Worm (Caenorhabditis elegans): ENCODE results near the gene Y9C9A.16.

ce11 chrIV:4941681-4942080 lies 34.2 kb downstream of the Y9C9A.16 start, which contains the start of gene Y9C9A.5:
- TF ChIP-seq ref-1 (GFP tag; conservative IDR thresholded peaks at IDR 0.05) (no peak), tab-1 (GFP tag; IDR thresholded peaks at IDR 0.05) (no peak), med-1 (GFP tag; optimal IDR thresholded peaks at IDR 0.05; ENCODE audit: insufficient read depth) (no peak), flt-1 (GFP tag; IDR thresholded peaks at IDR 0.05) (no peak), cog-1 (tag; optimal IDR thresholded peaks at IDR 0.05) (no peak), T22C8.4 (GFP tag; IDR thresholded peaks at IDR 0.05) (no peak)
